Fruit fly (Drosophila melanogaster): ENCODE results near the gene CG5787.

The CG5787 gene

DNA sequence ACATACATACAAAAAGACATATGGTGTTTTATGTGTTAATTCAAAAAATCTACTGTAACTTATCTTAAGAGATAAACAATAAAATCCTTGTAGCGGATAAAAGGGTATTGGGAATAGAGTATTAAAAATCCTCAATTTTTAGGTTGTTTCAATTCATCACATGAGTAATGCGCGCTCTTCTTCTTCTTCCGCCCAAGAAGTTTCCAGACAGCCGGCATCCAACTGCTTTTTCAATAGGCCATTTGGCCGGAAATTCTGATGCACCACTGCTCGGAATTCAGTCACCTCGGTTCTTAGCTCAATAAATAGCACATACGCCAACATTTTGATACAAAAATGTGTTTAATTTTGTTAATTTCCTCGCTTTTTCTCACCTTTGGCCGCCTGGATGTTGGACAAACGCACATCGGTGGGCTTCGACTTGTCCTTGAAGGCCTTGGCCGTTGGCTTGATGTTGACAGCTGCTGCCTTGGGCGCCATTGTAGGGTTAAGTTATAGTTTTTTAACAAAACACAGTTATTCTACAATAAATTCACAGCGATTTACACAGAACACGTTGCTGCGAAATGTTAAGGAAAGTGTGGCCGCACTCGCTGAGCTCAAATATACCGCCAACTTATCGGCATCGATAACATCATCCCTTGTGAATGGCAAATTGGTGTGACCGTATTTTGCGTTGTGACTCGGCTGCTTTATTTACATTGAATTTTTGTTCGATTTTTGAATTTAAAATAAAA lies 20.2 kb downstream of the CG5787 start, which contains the start of the genes CCT4 and CG6153 (continued):
- no peak for TF ChIP-seq NK7.1 (GFP tag; optimal IDR thresholded peaks at IDR 0.05)
- TF ChIP-seq shn (GFP tag; optimal IDR thresholded peaks at IDR 0.05): no peak
- TF ChIP-seq Rfx (GFP tag; IDR thresholded peaks at IDR 0.05): no peak
- TF ChIP-seq bsh (GFP tag; optimal IDR thresholded peaks at IDR 0.05): no peak
- TF ChIP-seq maf-S (GFP tag; optimal IDR thresholded peaks at IDR 0.05): no peak
- TF ChIP-seq mirr (GFP tag; optimal IDR thresholded peaks at IDR 0.05): no peak
- TF ChIP-seq Hmx (GFP tag; optimal IDR thresholded peaks at IDR 0.05): no peak
- TF ChIP-seq hb (GFP tag; IDR thresholded peaks at IDR 0.05; ENCODE audit: partially characterized antibody): peak; percentile 46; the same call in 1 of the 3 replicates
- no peak for TF ChIP-seq pfk (GFP tag; optimal IDR thresholded peaks at IDR 0.05)
- TF ChIP-seq CG18619 (GFP tag; optimal IDR thresholded peaks at IDR 0.05): no peak
- no peak for TF ChIP-seq CG3847 (GFP tag; IDR thresholded peaks at IDR 0.05)
- no peak for TF ChIP-seq CrebB (tag; optimal IDR thresholded peaks at IDR 0.05)
- TF ChIP-seq CG1024 (GFP tag; IDR thresholded peaks at IDR 0.05): no peak
- TF ChIP-seq dmrt99B (tag; optimal IDR thresholded peaks at IDR 0.05): no peak
- peak; percentile 38 for TF ChIP-seq unc-4 (GFP tag; IDR thresholded peaks at IDR 0.05; ENCODE audit: partially characterized antibody)
- TF ChIP-seq abd-A (tag; optimal IDR thresholded peaks at IDR 0.05): no peak
- no peak for TF ChIP-seq Hr51 (GFP tag; optimal IDR thresholded peaks at IDR 0.05)
- no peak for TF ChIP-seq z (GFP tag; IDR thresholded peaks at IDR 0.05)
- TF ChIP-seq run (tag; optimal IDR thresholded peaks at IDR 0.05): no peak
- TF ChIP-seq dati (GFP tag; IDR thresholded peaks at IDR 0.05): no peak
- no peak for TF ChIP-seq odd (GFP tag; optimal IDR thresholded peaks at IDR 0.05)
- TF ChIP-seq Tbp (GFP tag; optimal IDR thresholded peaks at IDR 0.05): peak; percentile 6
- TF ChIP-seq CG13287 (GFP tag; IDR thresholded peaks at IDR 0.05; ENCODE audit: partially characterized antibody): peak; percentile 60
- TF ChIP-seq sens-2 (GFP tag; IDR thresholded peaks at IDR 0.05): no peak
- no peak for TF ChIP-seq tin (GFP tag; optimal IDR thresholded peaks at IDR 0.05)
- no peak for TF ChIP-seq Deaf1 (tag; optimal IDR thresholded peaks at IDR 0.05)
- no peak for TF ChIP-seq slou (GFP tag; optimal IDR thresholded peaks at IDR 0.05)
- no peak for TF ChIP-seq Oli (tag; optimal IDR thresholded peaks at IDR 0.05)
- TF ChIP-seq B-H2 (GFP tag; optimal IDR thresholded peaks at IDR 0.05): no peak
- TF ChIP-seq Ssrp (tag; optimal IDR thresholded peaks at IDR 0.05): no peak
- no peak for TF ChIP-seq CG13123 (GFP tag; optimal IDR thresholded peaks at IDR 0.05)
- TF ChIP-seq CG14441 (GFP tag; IDR thresholded peaks at IDR 0.05): no peak
- peak; percentile 44 for TF ChIP-seq Sry-δ (GFP tag; optimal IDR thresholded peaks at IDR 0.05)
- no peak for TF ChIP-seq Optix (GFP tag; IDR thresholded peaks at IDR 0.05)
- TF ChIP-seq CG17802 (tag; optimal IDR thresholded peaks at IDR 0.05): no peak
- peak; percentile 71 for TF ChIP-seq Ets97D (GFP tag; optimal IDR thresholded peaks at IDR 0.05)
- TF ChIP-seq CG17361 (GFP tag; IDR thresholded peaks at IDR 0.05): no peak
- no peak for TF ChIP-seq ewg (GFP tag; optimal IDR thresholded peaks at IDR 0.05)
- no peak for TF ChIP-seq p53 (GFP tag; optimal IDR thresholded peaks at IDR 0.05)
- no peak for TF ChIP-seq lilli (GFP tag; optimal IDR thresholded peaks at IDR 0.05)
- no peak for TF ChIP-seq crc (GFP tag; optimal IDR thresholded peaks at IDR 0.05)
- TF ChIP-seq ci (GFP tag; IDR thresholded peaks at IDR 0.05): no peak
- no peak for TF ChIP-seq CG10267 (tag; optimal IDR thresholded peaks at IDR 0.05)
- peak; percentile 33; the same call in 1 of the 3 replicates for TF ChIP-seq CG34422 (GFP tag; IDR thresholded peaks at IDR 0.05)
- no peak for TF ChIP-seq CG4404 (GFP tag; IDR thresholded peaks at IDR 0.05)
- TF ChIP-seq luna (GFP tag; optimal IDR thresholded peaks at IDR 0.05): no peak
- TF ChIP-seq Fer3 (tag; optimal IDR thresholded peaks at IDR 0.05): no peak
- no peak for TF ChIP-seq Ada2b (GFP tag; IDR thresholded peaks at IDR 0.05)
- TF ChIP-seq emc (GFP tag; optimal IDR thresholded peaks at IDR 0.05): no peak
- TF ChIP-seq CG12236 (GFP tag; optimal IDR thresholded peaks at IDR 0.05): no peak
- TF ChIP-seq Gsc (GFP tag; IDR thresholded peaks at IDR 0.05): no peak

All from whole organism, embryonic.